Worm (Caenorhabditis elegans): Measurements from ENCODE around the gene swt-7.

DNA sequence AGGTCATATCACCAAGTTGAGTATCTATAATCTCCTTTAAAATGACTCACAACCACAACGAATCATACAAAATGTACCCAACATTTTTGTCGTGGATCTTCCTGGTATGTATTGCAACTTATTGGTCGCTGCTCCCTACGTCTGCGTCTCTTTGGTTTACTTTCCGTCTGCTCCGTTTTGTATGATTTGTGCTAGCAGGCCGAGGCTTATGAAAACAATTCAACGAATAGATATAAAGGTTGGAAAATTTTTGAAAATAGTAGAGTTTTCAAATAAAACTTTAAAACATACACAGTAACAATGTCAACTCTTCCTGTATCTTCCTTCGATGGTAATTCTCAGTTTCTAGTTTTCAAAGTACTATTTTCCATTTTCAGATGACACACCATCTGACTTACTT lies 29.2 kb downstream of the swt-7 start, which contains the start of gene srr-8:
- TF ChIP-seq F55B11.4 (tag; optimal IDR thresholded peaks at IDR 0.05; ENCODE audit: borderline replicate concordance, insufficient read depth) (no peak), cebp-1 (GFP tag; IDR thresholded peaks at IDR 0.05) (no peak), cebp-1 (tag; optimal IDR thresholded peaks at IDR 0.05) (no peak), ama-1 (optimal IDR thresholded peaks at IDR 0.05) (no peak), ama-1 (GFP tag; optimal IDR thresholded peaks at IDR 0.05) (no peak), lag-1 (GFP tag; IDR thresholded peaks at IDR 0.05) (no peak), nfya-1 (tag; optimal IDR thresholded peaks at IDR 0.05; ENCODE audit: borderline replicate concordance, insufficient read depth) (no peak), snpc-4 (GFP tag; optimal IDR thresholded peaks at IDR 0.05) (no peak), snpc-4 (tag; optimal IDR thresholded peaks at IDR 0.05) (no peak), mxl-1 (tag; optimal IDR thresholded peaks at IDR 0.05) (no peak), C06A6.2 (GFP tag; conservative IDR thresholded peaks at IDR 0.05) (no peak), him-1 (tag; optimal IDR thresholded peaks at IDR 0.05) (no peak), B0019.2 (GFP tag; conservative IDR thresholded peaks at IDR 0.05) (no peak), zim-3 (tag; optimal IDR thresholded peaks at IDR 0.05) (no peak), pha-4 (tag; optimal IDR thresholded peaks at IDR 0.05) (no peak)
